Worm (Caenorhabditis elegans) whole organism, L2 larva: ENCODE data around the gene clec-232.

ENCODE experiments used
- ama-1 ChIP-seq: fragments of 150-350 bp; optimal IDR thresholded peaks from 2 replicates; lab custom pipeline; 2018; ENCODE audit warnings: inconsistent platforms
- gmeb-1 ChIP-seq: fragments of 150-350 bp; optimal IDR thresholded peaks from 2 replicates; lab custom pipeline; 2014; ENCODE audit warnings: missing biosample characterization, missing genetic modification characterization
- lin-39 ChIP-seq: fragments of 150-350 bp; optimal IDR thresholded peaks from 2 replicates; lab custom pipeline; 2014; ENCODE audit warnings: missing biosample characterization, missing genetic modification reagents, missing genetic modification characterization
- nhr-12 ChIP-seq: fragments of 150-350 bp; optimal IDR thresholded peaks from 2 replicates; lab custom pipeline; 2014; ENCODE audit warnings: missing biosample characterization, missing genetic modification characterization
- sma-3 ChIP-seq: sonication (generic microtip); optimal IDR thresholded peaks from 2 replicates; lab custom pipeline; 2016; ENCODE audit warnings: missing genetic modification reagents, missing genetic modification characterization, missing compliant biosample characterization
- zag-1 ChIP-seq: fragments of 150-350 bp; optimal IDR thresholded peaks from 2 replicates; lab custom pipeline; 2014; ENCODE audit warnings: missing biosample characterization, missing genetic modification characterization

DNA sequence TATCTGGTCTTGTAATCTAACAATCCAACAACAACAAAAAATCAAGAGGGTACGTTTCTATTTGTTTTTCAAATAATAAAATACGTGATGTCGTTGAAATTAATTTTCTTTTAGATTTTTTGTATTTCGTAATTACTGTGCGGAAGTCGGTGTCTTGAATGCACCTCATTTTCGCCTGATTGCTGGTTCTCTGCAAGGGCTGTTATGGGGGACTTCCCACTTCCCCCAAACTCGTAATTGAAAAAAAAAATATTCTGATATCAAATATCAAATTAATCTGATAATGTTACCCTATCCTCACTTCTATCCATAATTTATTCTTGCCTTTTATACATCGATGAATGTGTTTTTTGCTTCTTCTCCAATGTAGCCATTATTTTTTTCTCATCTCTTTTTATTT, 12.1 kb downstream of the clec-232 start, which contains the start of gene F36G9.15:
- TF ChIP-seq ama-1 (lab: Kevin White, UChicago) (no peak), nhr-12 (tag; lab: Kevin White, UChicago) (no peak), lin-39 (no peak), zag-1 (tag; lab: Kevin White, UChicago) (no peak), gmeb-1 (tag; lab: Kevin White, UChicago) (no peak), sma-3 (GFP tag; lab: Kevin White, UChicago) (no peak)
